Worm (Caenorhabditis elegans) whole organism, late embryonic: ENCODE results near the gene ucr-1.

Experiments
- ceh-6 ChIP-seq: fragments of 200-800 bp; sonication (Bioruptor generic); optimal IDR thresholded peaks from 2 replicates; lab custom pipeline; 2018; ENCODE audit warnings: mild to moderate bottlenecking, missing genetic modification characterization, missing compliant biosample characterization
- madf-2 ChIP-seq: sonication (generic microtip); optimal IDR thresholded peaks from 2 replicates; lab custom pipeline; 2017; ENCODE audit warnings: missing genetic modification characterization, missing compliant biosample characterization
- nfya-1 ChIP-seq: sonication (generic microtip); optimal IDR thresholded peaks from 2 replicates; lab custom pipeline; 2017; ENCODE audit warnings: missing genetic modification characterization, mild to moderate bottlenecking, missing compliant biosample characterization, antibody characterized with exemption, moderate library complexity
- nhr-232 ChIP-seq: sonication (generic microtip); optimal IDR thresholded peaks from 2 replicates; lab custom pipeline; 2016; ENCODE audit warnings: missing genetic modification characterization, missing compliant biosample characterization
- ref-2 ChIP-seq: sonication (generic microtip); optimal IDR thresholded peaks from 2 replicates; lab custom pipeline; 2016; ENCODE audit warnings: missing genetic modification characterization, missing compliant biosample characterization

DNA sequence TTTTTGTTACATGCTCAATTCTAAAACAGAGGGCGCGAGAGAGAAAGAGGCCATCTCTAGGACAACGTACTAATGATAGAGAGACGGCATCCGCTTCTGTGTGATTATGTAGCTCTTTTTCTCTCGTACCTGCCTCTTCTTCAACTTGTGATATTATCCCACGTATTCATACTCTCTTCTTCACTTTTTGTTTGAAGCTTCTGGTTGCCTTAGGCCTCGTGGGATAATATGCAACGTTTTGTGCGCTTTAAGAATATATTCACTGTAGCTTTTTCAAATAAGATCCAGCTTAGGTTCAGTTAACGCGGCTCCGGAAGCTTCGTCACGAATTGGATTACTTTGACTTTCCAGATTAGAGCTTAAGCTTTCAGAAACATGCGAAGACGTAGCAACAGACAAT lies 9.2 kb upstream of the ucr-1 start, which contains the start of the genes F56D2.8 and uev-2:
- no peak for TF ChIP-seq madf-2 (tag; lab: Kevin White, UChicago)
- TF ChIP-seq nfya-1 (tag; lab: Kevin White, UChicago), result no peak
- no peak for TF ChIP-seq ceh-6
- no peak for TF ChIP-seq nhr-232 (tag; lab: Kevin White, UChicago)
- no peak for TF ChIP-seq ref-2
